Fruit fly (Drosophila melanogaster) whole organism, prepupa: ENCODE results near the gene Gr28a.
A peak's percentile ranks its signal among the peaks of the same experiment; 100 is the strongest.

Experiments
- CG10669 ChIP-seq: fragments of 200-800 bp; sonication (Bioruptor generic); optimal IDR thresholded peaks from 3 replicates; lab custom pipeline; 2018; ENCODE audit warnings: missing biosample characterization, mild to moderate bottlenecking, missing genetic modification characterization, moderate library complexity
- CG11762 ChIP-seq: fragments of 200-800 bp; sonication (Bioruptor generic); optimal IDR thresholded peaks from 3 replicates; lab custom pipeline; 2016; ENCODE audit warnings: missing biosample characterization, missing genetic modification characterization; ENCODE audit not compliant: insufficient read depth
- CG1621 ChIP-seq: fragments of 200-800 bp; sonication (Bioruptor generic); optimal IDR thresholded peaks from 3 replicates; lab custom pipeline; 2018; ENCODE audit warnings: missing biosample characterization, mild to moderate bottlenecking, missing genetic modification characterization
- CG3032 ChIP-seq: fragments of 200-800 bp; optimal IDR thresholded peaks from 2 replicates; lab custom pipeline; 2019; ENCODE audit warnings: missing biosample characterization, mild to moderate bottlenecking, missing genetic modification characterization, moderate library complexity
- CG34406 ChIP-seq: fragments of 200-800 bp; sonication (Bioruptor generic); optimal IDR thresholded peaks from 3 replicates; lab custom pipeline; 2016; ENCODE audit warnings: missing biosample characterization, missing genetic modification characterization
- CG3919 ChIP-seq: fragments of 200-800 bp; sonication (Bioruptor generic); optimal IDR thresholded peaks from 3 replicates; lab custom pipeline; 2016; ENCODE audit warnings: missing biosample characterization, missing genetic modification characterization
- CG6792 ChIP-seq: fragments of 200-800 bp; sonication (Bioruptor generic); optimal IDR thresholded peaks from 3 replicates; lab custom pipeline; 2016; ENCODE audit warnings: missing biosample characterization, missing genetic modification characterization
- CG6808 ChIP-seq: fragments of 200-800 bp; sonication (Bioruptor generic); optimal IDR thresholded peaks from 3 replicates; lab custom pipeline; 2017; ENCODE audit warnings: missing biosample characterization, missing genetic modification characterization, mild to moderate bottlenecking, moderate library complexity, missing genetic modification reagents
- CG7368 ChIP-seq: fragments of 200-800 bp; sonication (Bioruptor generic); optimal IDR thresholded peaks from 3 replicates; lab custom pipeline; 2016; ENCODE audit warnings: missing biosample characterization, missing genetic modification characterization
- CG8119 ChIP-seq: fragments of 200-800 bp; sonication (Bioruptor generic); IDR thresholded peaks from 3 replicates; pipeline ENCODE4 v1.3.6; 2022; ENCODE audit warnings: missing biosample characterization, missing genetic modification characterization
- CG8632 ChIP-seq: fragments of 200-800 bp; sonication (Bioruptor generic); optimal IDR thresholded peaks from 3 replicates; lab custom pipeline; 2016; ENCODE audit warnings: missing biosample characterization, missing genetic modification characterization
- CG9139 ChIP-seq: fragments of 200-800 bp; sonication (Bioruptor generic); optimal IDR thresholded peaks from 3 replicates; lab custom pipeline; 2017; ENCODE audit warnings: missing biosample characterization, mild to moderate bottlenecking, missing genetic modification characterization
- Eip78C ChIP-seq: fragments of 200-800 bp; sonication (Bioruptor generic); peaks from one replicate; lab custom pipeline; 2016; ENCODE audit warnings: missing biosample characterization, missing genetic modification characterization
- Eip93F ChIP-seq: fragments of 200-800 bp; sonication (Bioruptor generic); optimal IDR thresholded peaks from 2 replicates; lab custom pipeline; 2016; ENCODE audit warnings: missing biosample characterization, mild to moderate bottlenecking, missing genetic modification characterization
- Ets21C ChIP-seq: fragments of 200-800 bp; sonication (Bioruptor generic); optimal IDR thresholded peaks from 3 replicates; lab custom pipeline; 2016; ENCODE audit warnings: missing biosample characterization, missing genetic modification characterization
- Ets96B ChIP-seq: fragments of 200-800 bp; optimal IDR thresholded peaks from 2 replicates; lab custom pipeline; 2019; ENCODE audit warnings: missing biosample characterization, mild to moderate bottlenecking, missing genetic modification characterization, moderate library complexity
- Gug ChIP-seq: fragments of 200-800 bp; sonication (Bioruptor generic); IDR thresholded peaks from 2 replicates; pipeline ENCODE4 v1.3.6; 2022; ENCODE audit warnings: missing biosample characterization, missing genetic modification characterization
- Hr38 ChIP-seq: sonication (Bioruptor generic); optimal IDR thresholded peaks from 2 replicates; lab custom pipeline; 2016; ENCODE audit warnings: missing biosample characterization, missing genetic modification characterization
- Hr4 ChIP-seq: fragments of 200-800 bp; sonication (Bioruptor generic); optimal IDR thresholded peaks from 3 replicates; lab custom pipeline; 2016; ENCODE audit warnings: missing biosample characterization, missing genetic modification characterization
- Met ChIP-seq: fragments of 200-800 bp; sonication (Bioruptor generic); optimal IDR thresholded peaks from 3 replicates; lab custom pipeline; 2016; ENCODE audit warnings: missing biosample characterization, missing genetic modification characterization
- Smox ChIP-seq: fragments of 200-800 bp; sonication (Bioruptor generic); optimal IDR thresholded peaks from 3 replicates; lab custom pipeline; 2016; ENCODE audit warnings: missing biosample characterization, missing genetic modification characterization
- Sox102F ChIP-seq: fragments of 200-800 bp; sonication (Bioruptor generic); optimal IDR thresholded peaks from 2 replicates; lab custom pipeline; 2016; ENCODE audit warnings: missing biosample characterization, mild to moderate bottlenecking, missing genetic modification characterization
- Sox14 ChIP-seq: fragments of 200-800 bp; sonication (Bioruptor generic); optimal IDR thresholded peaks from 3 replicates; lab custom pipeline; 2016; ENCODE audit warnings: missing biosample characterization, missing genetic modification characterization
- acj6 ChIP-seq: fragments of 200-800 bp; sonication (Bioruptor generic); optimal IDR thresholded peaks from 3 replicates; lab custom pipeline; 2016; ENCODE audit warnings: missing biosample characterization, missing genetic modification characterization
- cyc ChIP-seq: fragments of 200-800 bp; sonication (Bioruptor generic); optimal IDR thresholded peaks from 3 replicates; lab custom pipeline; 2016; ENCODE audit warnings: missing biosample characterization, missing genetic modification characterization
- dac ChIP-seq: fragments of 200-800 bp; sonication (Bioruptor generic); optimal IDR thresholded peaks from 2 replicates; lab custom pipeline; 2017; ENCODE audit warnings: missing biosample characterization, mild to moderate bottlenecking, missing genetic modification characterization
- dsx ChIP-seq: fragments of 200-800 bp; optimal IDR thresholded peaks from 3 replicates; lab custom pipeline; 2019; ENCODE audit warnings: missing biosample characterization, mild to moderate bottlenecking, missing genetic modification characterization, moderate library complexity; ENCODE audit not compliant: poor library complexity, severe bottlenecking
- eg ChIP-seq: fragments of 200-800 bp; sonication (Bioruptor generic); IDR thresholded peaks from 3 replicates; pipeline ENCODE4 v1.3.6; 2022; ENCODE audit warnings: missing biosample characterization, missing genetic modification characterization
- esn ChIP-seq: fragments of 200-800 bp; sonication (Bioruptor generic); optimal IDR thresholded peaks from 2 replicates; lab custom pipeline; 2016; ENCODE audit warnings: missing biosample characterization, mild to moderate bottlenecking, missing genetic modification characterization, moderate library complexity
- fd59A ChIP-seq: fragments of 200-800 bp; sonication (Bioruptor generic); optimal IDR thresholded peaks from 2 replicates; lab custom pipeline; 2017; ENCODE audit warnings: missing biosample characterization, mild to moderate bottlenecking, missing genetic modification characterization, missing genetic modification reagents
- fkh ChIP-seq: fragments of 200-800 bp; sonication (Bioruptor generic); optimal IDR thresholded peaks from 3 replicates; lab custom pipeline; 2017; ENCODE audit warnings: missing biosample characterization, mild to moderate bottlenecking, missing genetic modification characterization, moderate library complexity
- lz ChIP-seq: fragments of 200-800 bp; sonication (Bioruptor generic); optimal IDR thresholded peaks from 3 replicates; lab custom pipeline; 2016; ENCODE audit warnings: missing biosample characterization, missing genetic modification characterization
- net ChIP-seq: fragments of 200-800 bp; sonication (Bioruptor generic); optimal IDR thresholded peaks from 3 replicates; lab custom pipeline; 2016; ENCODE audit warnings: missing biosample characterization, missing genetic modification characterization
- ss ChIP-seq, 2 experiments: fragments of 200-800 bp; sonication (Bioruptor generic); optimal IDR thresholded peaks; 2 replicates in 1 of 2; 3 replicates in 1 of 2; lab custom pipeline; 2017 to 2018; ENCODE audit warnings: mild to moderate bottlenecking in 2 of 2, missing biosample characterization in 2 of 2, missing genetic modification characterization in 2 of 2, moderate library complexity in 1 of 2
- svp ChIP-seq: fragments of 200-800 bp; sonication (Bioruptor generic); peaks from one replicate; lab custom pipeline; 2016; ENCODE audit warnings: missing biosample characterization, missing genetic modification characterization
- vri ChIP-seq: fragments of 200-800 bp; sonication (Bioruptor generic); optimal IDR thresholded peaks from 3 replicates; lab custom pipeline; 2016; ENCODE audit warnings: missing biosample characterization, mild to moderate bottlenecking, missing genetic modification characterization

Gene Gr28a

DNA sequence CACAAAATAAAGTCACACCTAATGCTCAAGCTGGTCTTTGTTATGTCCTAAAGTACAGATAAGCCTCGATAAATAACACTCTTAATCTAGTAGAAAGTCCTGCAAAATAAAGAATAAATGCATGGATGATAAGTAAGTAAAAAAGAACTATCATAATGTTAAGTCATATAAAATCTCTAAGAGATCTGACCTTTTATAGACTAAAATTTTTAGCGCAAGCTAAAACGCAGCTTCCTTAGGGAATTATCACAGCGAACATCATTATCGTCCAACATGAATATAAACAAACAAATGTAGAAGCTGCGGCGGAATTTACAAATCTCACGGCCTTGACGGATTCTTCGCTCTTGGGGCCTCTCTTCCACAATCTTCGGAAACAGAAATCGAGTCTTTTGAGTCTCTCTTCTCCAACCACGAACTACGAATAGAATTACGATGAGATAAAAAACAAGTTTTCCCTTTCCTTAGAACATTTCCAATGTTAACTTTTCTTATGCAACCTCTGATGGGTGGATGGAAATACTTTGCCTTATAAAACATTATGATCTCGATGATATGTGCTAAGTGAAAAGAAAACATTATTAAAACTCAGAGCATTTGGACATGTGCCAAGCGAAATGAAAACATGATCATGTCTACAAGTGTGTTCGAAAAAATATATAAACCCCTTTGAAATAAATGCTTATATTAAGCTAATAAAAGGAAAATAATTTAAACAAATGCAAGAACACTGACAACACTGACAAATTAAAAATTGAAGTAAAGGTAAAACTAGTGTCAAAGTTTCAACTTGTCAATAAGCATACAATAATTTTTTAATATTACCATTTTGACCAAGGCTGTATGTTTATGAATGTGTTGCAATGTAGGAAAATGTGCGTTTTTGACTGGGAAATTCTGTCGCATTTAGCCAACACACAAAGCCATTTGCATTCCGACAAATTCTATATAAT lies 40.6 kb upstream of the Gr28a start (continued):
- no peak for TF ChIP-seq vri (GFP tag; lab: Kevin White, UChicago)
- no peak for TF ChIP-seq Smox (GFP tag; lab: Kevin White, UChicago)
- no peak for TF ChIP-seq CG1621
- TF ChIP-seq Ets21C (GFP tag; lab: Kevin White, UChicago), result no peak
- no peak for TF ChIP-seq CG34406
- TF ChIP-seq CG3032 (tag; lab: Kevin White, UChicago), result no peak
- no peak for TF ChIP-seq cyc (GFP tag; lab: Kevin White, UChicago)
- TF ChIP-seq Eip78C (GFP tag; lab: Kevin White, UChicago), result peak; percentile 82
- 0 out of 2 replicates have a peak, but pooled peaks have one; percentile 17 for TF ChIP-seq Gug
- TF ChIP-seq CG7368 (GFP tag; lab: Kevin White, UChicago), result no peak
- no peak for TF ChIP-seq ss (GFP tag; optimal IDR thresholded peaks at IDR 0.05; lab: Kevin White, UChicago)
- peak; percentile 10 for TF ChIP-seq Ets96B
- no peak for TF ChIP-seq Hr38 (GFP tag; lab: Kevin White, UChicago)
- peak; percentile 51 for TF ChIP-seq Hr4 (GFP tag; lab: Kevin White, UChicago)
- no peak for TF ChIP-seq lz (GFP tag; lab: Kevin White, UChicago)
- TF ChIP-seq Sox14 (GFP tag; lab: Kevin White, UChicago), result no peak
- TF ChIP-seq Met, result no peak
- TF ChIP-seq acj6 (GFP tag; lab: Kevin White, UChicago), result peak; percentile 4
- no peak for TF ChIP-seq CG11762
- TF ChIP-seq dsx (GFP tag; lab: Kevin White, UChicago), result no peak
- TF ChIP-seq Sox102F (GFP tag; lab: Kevin White, UChicago), result no peak
- no peak for TF ChIP-seq fd59A
- no peak for TF ChIP-seq CG6792 (GFP tag; lab: Kevin White, UChicago)
- no peak for TF ChIP-seq net
- peak; percentile 8 for TF ChIP-seq CG10669 (GFP tag; lab: Kevin White, UChicago)
- TF ChIP-seq CG8632, result no peak
- TF ChIP-seq CG9139 (GFP tag; lab: Kevin White, UChicago), result no peak
- TF ChIP-seq Eip93F, result no peak
- 0 out of 3 replicates have a peak, but pooled peaks have one; percentile 50 for TF ChIP-seq eg (GFP tag; lab: Robert Waterston, UW)
- no peak for TF ChIP-seq dac (GFP tag; lab: Kevin White, UChicago)
- TF ChIP-seq CG3919 (GFP tag; lab: Kevin White, UChicago), result no peak
- peak; percentile 54 for TF ChIP-seq svp
- TF ChIP-seq, all 60 proteins: peak for 19

DNA sequence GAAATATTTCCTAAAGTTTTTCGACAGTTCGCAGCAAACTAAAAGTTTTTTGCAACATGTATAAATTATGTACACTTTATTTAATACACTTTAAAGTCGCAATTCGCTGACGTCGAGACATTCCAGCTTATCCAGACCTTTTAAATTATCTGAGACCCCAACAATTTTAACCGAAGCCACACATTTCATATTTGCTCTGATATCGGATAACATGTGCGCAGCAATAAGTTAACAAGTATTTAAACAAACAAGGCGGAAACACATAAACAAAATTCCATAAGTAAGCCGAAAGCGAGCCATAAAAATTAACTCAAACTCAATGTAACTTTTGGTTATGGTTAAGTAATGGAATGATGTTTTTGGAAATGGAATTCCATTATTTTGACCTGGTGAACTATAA lies 39.4 kb upstream of the Gr28a start:
- TF ChIP-seq CG34406 (no peak), Sox14 (GFP tag; lab: Kevin White, UChicago) (no peak), esn (GFP tag; lab: Kevin White, UChicago) (peak; percentile 3), Ets96B (no peak), fkh (GFP tag; lab: Kevin White, UChicago) (peak; percentile 10)

dm6 chr2L:7492508-7492907 lies 38.5 kb upstream of the Gr28a start:
- peak; percentile 14 for TF ChIP-seq Ets96B
- TF ChIP-seq CG6808 (GFP tag; lab: Kevin White, UChicago), result no peak
- peak; percentile 43 for TF ChIP-seq CG8119
